Worm (Caenorhabditis elegans) whole organism, L4/young adult: Measurements from ENCODE around the gene ZK470.1.
A peak's percentile ranks its signal among the peaks of the same experiment; 100 is the strongest.

Experiments
- W03F9.2 ChIP-seq: fragments of 150-350 bp; optimal IDR thresholded peaks from 2 replicates; lab custom pipeline; 2014; ENCODE audit warnings: missing biosample characterization, missing genetic modification characterization
- dao-5 ChIP-seq: sonication (generic microtip); optimal IDR thresholded peaks from 2 replicates; lab custom pipeline; 2016; ENCODE audit warnings: missing genotype, missing genetic modification characterization, moderate library complexity, missing compliant biosample characterization
- him-1 ChIP-seq: sonication (generic microtip); optimal IDR thresholded peaks from 2 replicates; lab custom pipeline; 2016; ENCODE audit warnings: missing genotype, missing genetic modification reagents, missing genetic modification characterization, missing compliant biosample characterization

The ZK470.1 gene

DNA sequence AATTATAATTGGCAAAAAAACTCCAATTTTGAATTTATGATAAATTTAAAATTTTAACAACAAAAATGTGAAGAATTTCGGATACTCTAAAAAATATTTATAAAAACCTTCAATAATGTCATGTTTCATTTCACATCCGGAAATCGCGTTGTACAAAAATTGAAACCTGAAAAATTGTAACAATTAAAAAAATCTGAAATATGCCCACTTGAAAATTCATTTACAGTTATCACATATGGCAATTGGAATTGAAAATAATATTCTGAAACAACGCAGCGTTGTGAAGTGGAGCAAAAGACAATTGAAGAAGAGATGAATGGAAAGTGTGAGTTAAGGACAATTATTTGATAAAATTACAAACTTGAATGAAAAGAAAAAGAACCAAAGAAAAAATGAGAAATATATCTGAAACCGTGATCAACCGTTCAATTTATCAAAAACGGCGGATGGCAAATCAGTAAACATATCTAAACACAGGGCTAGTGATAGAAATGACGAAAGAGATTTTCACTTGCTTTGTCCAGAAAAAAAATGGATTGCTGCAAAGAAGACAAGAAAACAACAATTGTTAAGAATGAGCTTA lies 15.0 kb upstream of the ZK470.1 start:
- TF ChIP-seq W03F9.2 (tag; lab: Kevin White, UChicago) (no peak), him-1 (no peak), dao-5 (tag; lab: Kevin White, UChicago) (no peak)

DNA sequence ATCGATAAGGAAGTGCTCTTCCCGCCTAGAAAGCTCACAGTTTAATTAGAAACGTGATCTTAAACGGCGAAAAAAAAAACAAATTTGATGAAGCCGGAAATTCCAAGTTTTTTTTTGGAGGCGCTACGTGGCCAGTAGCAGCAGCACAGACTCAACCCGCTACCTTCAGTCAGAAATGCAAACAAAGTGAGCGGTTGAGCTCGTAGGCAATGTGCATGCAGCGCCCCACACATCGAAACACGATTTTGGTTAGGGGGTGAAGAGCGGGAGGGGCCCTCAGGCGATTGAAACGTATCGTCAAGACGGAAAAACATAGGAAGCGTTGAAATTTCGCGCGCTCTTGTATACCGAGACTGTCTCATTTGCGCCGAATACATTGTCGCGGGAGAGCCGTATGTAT lies 12.3 kb upstream of the ZK470.1 start:
- TF ChIP-seq him-1 (peak; percentile 35), dao-5 (tag; lab: Kevin White, UChicago) (no peak), W03F9.2 (tag; lab: Kevin White, UChicago) (no peak)

DNA sequence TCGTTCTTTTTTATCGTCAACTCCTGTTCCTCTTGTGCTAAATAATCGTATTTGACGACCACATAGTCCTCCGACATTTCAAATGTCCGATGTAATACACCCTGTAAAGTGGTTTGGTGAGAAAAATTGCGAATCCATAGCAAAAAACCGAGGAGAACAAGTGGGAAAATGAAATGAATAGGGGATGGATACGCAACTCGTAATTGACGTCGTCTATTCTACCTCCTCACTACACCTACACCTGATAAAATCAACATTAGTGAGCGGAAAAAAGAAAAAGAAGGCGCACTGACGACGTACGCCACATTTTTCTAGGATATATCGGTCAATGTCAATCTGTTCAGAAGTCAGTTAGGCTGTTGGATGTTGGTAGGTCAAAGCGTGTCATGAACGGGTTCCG lies 10.1 kb upstream of the ZK470.1 start, which contains the start of gene nck-1:
Gene nck-1, minus strand, starts transcription at position 101 of the 400 bp plus-strand sequence.
- TF ChIP-seq dao-5 (tag; lab: Kevin White, UChicago) (no peak), W03F9.2 (tag; lab: Kevin White, UChicago) (no peak), him-1 (no peak)

DNA sequence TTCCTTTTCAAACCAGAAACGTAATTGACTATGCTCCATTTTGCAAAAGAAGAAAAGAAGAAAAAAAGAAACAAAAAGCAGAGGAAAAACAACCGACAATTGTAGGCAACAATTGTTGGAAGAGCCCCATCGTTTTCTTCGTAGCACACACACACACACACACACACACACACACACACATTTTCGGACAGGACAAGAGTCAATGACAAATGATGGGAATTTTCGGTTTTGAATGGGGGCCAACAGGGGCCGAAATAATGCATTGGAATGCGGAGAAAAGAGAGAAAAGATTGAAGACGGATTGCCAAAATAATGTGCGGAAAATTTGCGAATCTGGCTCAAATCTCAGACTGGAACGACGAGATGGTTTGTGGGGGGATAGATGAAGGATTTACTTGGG lies 8.7 kb upstream of the ZK470.1 start:
- TF ChIP-seq him-1 (no peak), W03F9.2 (tag; lab: Kevin White, UChicago) (no peak), dao-5 (tag; lab: Kevin White, UChicago) (no peak)

- TF ChIP-seq him-1 (no peak), W03F9.2 (tag; lab: Kevin White, UChicago) (no peak), dao-5 (tag; lab: Kevin White, UChicago) (no peak)
Observed at ce11 chrX:4157896-4158295, 5.6 kb upstream of the ZK470.1 start.

DNA sequence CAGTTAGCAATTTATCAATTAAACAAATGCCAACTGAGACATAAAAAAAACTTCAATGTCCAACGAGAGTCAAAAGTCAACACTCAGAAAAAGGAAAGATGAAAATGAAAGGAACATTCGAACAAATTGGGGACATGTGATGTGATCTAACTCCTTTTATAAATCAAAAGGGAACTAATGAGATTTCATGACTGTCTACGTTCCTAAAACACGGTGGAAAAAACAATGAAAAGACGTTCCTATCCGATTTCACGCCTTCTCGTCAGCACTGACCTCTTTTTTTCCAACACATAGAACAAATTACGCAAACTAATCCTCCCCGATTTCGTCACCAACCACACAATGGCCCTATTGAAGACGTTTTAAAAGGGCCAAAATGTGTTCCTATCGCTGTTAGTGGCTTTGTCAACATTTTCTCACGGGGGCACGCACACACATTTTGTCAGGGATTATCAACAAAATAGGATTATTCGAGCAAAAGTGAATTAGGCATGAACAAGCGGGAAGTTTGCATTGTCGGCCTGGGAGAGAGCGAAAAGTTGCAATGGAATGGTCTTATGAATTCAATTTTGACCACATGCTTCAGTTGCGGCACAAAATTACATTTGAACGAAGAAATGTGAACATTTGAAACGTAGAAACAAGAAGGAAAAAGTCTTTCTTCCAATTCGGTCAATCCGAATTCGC lies 4.2 kb upstream of the ZK470.1 start:
- TF ChIP-seq him-1 (no peak), W03F9.2 (tag; lab: Kevin White, UChicago) (no peak), dao-5 (tag; lab: Kevin White, UChicago) (no peak)

ce11 chrX:4159929-4160328 lies 3.6 kb upstream of the ZK470.1 start:
- no peak for TF ChIP-seq dao-5 (tag; lab: Kevin White, UChicago)
- TF ChIP-seq W03F9.2 (tag; lab: Kevin White, UChicago): no peak
- TF ChIP-seq him-1: no peak

- TF ChIP-seq dao-5 (tag; lab: Kevin White, UChicago) (no peak), W03F9.2 (tag; lab: Kevin White, UChicago) (no peak), him-1 (no peak)
Observed at ce11 chrX:4161938-4162337, 1.6 kb upstream of the ZK470.1 start.

- TF ChIP-seq him-1: no peak
- TF ChIP-seq dao-5 (tag; lab: Kevin White, UChicago): no peak
- TF ChIP-seq W03F9.2 (tag; lab: Kevin White, UChicago): no peak
Observed at ce11 chrX:4167150-4167549, 3.7 kb downstream of the ZK470.1 start, which contains the start of gene ZK470.14. Gene ZK470.14 (plus strand): TSS chrX:4167450.

- TF ChIP-seq W03F9.2 (tag; lab: Kevin White, UChicago) (no peak), dao-5 (tag; lab: Kevin White, UChicago) (no peak), him-1 (no peak)
Observed at ce11 chrX:4177394-4177793, 13.9 kb downstream of the ZK470.1 start, which contains the start of gene ZK470.6. Gene ZK470.6 (minus strand): TSS chrX:4177494.

DNA sequence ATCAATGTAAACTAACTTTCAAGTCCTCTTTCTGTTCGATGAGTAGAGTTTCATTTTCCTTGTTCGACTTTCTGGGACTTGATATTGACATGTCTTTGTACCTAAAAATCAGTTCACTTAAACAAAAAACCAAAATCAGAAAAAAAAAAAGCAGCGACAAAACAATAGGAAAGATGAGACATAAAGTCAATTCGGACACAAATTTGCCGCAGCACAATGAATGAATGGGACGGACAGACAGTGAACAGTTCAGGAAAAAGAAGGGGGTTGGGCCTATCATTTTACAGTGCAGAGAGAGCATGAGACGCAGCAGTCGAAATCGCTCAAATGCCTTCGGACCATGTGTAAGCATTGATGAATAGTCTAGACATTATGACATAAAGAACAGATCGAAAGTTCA lies 23.2 kb downstream of the ZK470.1 start, which contains the start of gene mrp-6:
Gene mrp-6, minus strand, starts transcription at position 101 of the 400 bp plus-strand sequence.
- TF ChIP-seq W03F9.2 (tag; lab: Kevin White, UChicago) (no peak), him-1 (no peak)

- peak; percentile 79 for TF ChIP-seq W03F9.2 (tag; lab: Kevin White, UChicago)
- peak; percentile 18 for TF ChIP-seq him-1
- TF ChIP-seq dao-5 (tag; lab: Kevin White, UChicago): no peak
Observed at ce11 chrX:4190537-4191144, 27.1 kb downstream of the ZK470.1 start, which contains the start of gene vha-12. Gene vha-12 (plus strand): TSS chrX:4191094.

- TF ChIP-seq him-1 (no peak), dao-5 (tag; lab: Kevin White, UChicago) (no peak), W03F9.2 (tag; lab: Kevin White, UChicago) (no peak)
Observed at ce11 chrX:4192235-4192634, 28.7 kb downstream of the ZK470.1 start.

DNA sequence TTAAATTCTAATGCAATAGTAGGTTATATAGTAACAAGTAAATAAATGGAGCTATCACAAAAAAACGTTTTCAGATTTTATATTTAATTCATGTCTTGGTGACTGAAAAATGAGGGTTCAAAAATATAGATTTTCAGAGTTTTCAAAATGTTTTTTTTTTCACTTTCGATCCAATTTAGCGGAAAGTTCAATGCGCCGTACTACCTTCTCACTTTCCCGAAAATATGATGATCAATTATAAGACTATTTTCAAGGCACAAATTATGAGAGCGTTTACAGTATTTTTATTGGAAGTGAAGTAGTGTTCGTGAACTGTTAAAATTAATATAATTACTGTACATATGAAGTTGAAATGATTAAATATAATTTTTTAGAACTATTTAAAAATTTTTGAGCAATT lies 29.6 kb downstream of the ZK470.1 start:
- TF ChIP-seq W03F9.2 (tag; lab: Kevin White, UChicago) (no peak), dao-5 (tag; lab: Kevin White, UChicago) (no peak), him-1 (no peak)
